Worm (Caenorhabditis elegans): ENCODE data around the gene F36A4.1.

DNA sequence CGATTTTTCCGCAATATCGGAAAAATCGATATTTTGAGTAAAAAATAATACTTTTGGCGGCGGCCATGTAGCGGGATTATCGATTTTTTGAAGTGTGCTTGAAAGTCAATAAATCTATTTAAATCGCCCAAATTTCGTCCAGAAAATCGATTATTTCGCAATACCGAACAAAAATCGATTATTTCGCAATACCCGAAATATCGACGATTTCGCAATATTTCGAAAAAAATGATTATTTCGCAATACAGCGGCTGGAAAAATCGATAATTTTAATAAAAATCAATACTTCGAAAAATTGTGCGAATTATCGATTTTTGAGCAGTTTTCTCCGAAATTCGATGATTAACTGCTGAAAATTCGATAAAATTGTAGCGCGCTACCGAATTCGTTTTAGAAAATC, 45.8 kb downstream of the F36A4.1 start:
- TF ChIP-seq lin-15B (tag; optimal IDR thresholded peaks at IDR 0.05) (no peak), egl-27 (tag; optimal IDR thresholded peaks at IDR 0.05) (no peak), snpc-4 (tag; optimal IDR thresholded peaks at IDR 0.05) (no peak), ets-5 (GFP tag; IDR thresholded peaks at IDR 0.05) (no peak), aly-2 (tag; optimal IDR thresholded peaks at IDR 0.05) (no peak)

Measured in whole organism, L1 larva.